Worm (Caenorhabditis elegans): ENCODE data around the gene grl-10.

- TF ChIP-seq ztf-22 (GFP tag; optimal IDR thresholded peaks at IDR 0.05) (no peak), somi-1 (GFP tag; optimal IDR thresholded peaks at IDR 0.05) (no peak)
Observed at ce11 chrV:7761906-7762305, 12.4 kb upstream of the grl-10 start.
